Worm (Caenorhabditis elegans) whole organism, late embryonic: ENCODE measurements around the gene R02F2.7.

Experiments
- C08G9.2 ChIP-seq: sonication (generic microtip); optimal IDR thresholded peaks from 2 replicates; lab custom pipeline; 2016; ENCODE audit warnings: mild to moderate bottlenecking, missing genetic modification characterization, moderate library complexity, missing compliant biosample characterization
- C38D4.7 ChIP-seq: fragments of 200-800 bp; sonication (Bioruptor generic); optimal IDR thresholded peaks from 2 replicates; lab custom pipeline; 2018; ENCODE audit warnings: mild to moderate bottlenecking, missing genetic modification characterization, moderate library complexity, missing compliant biosample characterization
- K02D7.2 ChIP-seq: sonication (generic microtip); optimal IDR thresholded peaks from 2 replicates; lab custom pipeline; 2017; ENCODE audit warnings: mild to moderate bottlenecking, missing genetic modification characterization, missing compliant biosample characterization
- Y22D7AL.16 ChIP-seq: sonication (generic microtip); optimal IDR thresholded peaks from 2 replicates; lab custom pipeline; 2016; ENCODE audit warnings: missing genetic modification characterization, missing compliant biosample characterization
- ama-1 ChIP-seq: fragments of 150-350 bp; optimal IDR thresholded peaks from 2 replicates; lab custom pipeline; 2014
- ceh-22 ChIP-seq: sonication (generic microtip); optimal IDR thresholded peaks from 2 replicates; lab custom pipeline; 2017; ENCODE audit warnings: missing biosample characterization, missing genetic modification characterization
- ceh-31 ChIP-seq: sonication (generic microtip); optimal IDR thresholded peaks from 2 replicates; lab custom pipeline; 2016; ENCODE audit warnings: missing genetic modification characterization, missing compliant biosample characterization
- ceh-34 ChIP-seq: sonication (generic microtip); optimal IDR thresholded peaks from 2 replicates; lab custom pipeline; 2016; ENCODE audit warnings: mild to moderate bottlenecking, missing genetic modification characterization, missing compliant biosample characterization
- ceh-45 ChIP-seq: fragments of 200-800 bp; sonication (Bioruptor generic); IDR thresholded peaks from 2 replicates; pipeline ENCODE4 v1.3.6; 2022; ENCODE audit warnings: missing genetic modification reagents, missing genetic modification characterization, missing compliant biosample characterization
- ceh-48 ChIP-seq: sonication (generic microtip); optimal IDR thresholded peaks from 2 replicates; lab custom pipeline; 2016; ENCODE audit warnings: missing genetic modification characterization, inconsistent platforms, missing compliant biosample characterization
- ceh-9 ChIP-seq: sonication (generic microtip); optimal IDR thresholded peaks from 2 replicates; lab custom pipeline; 2016; ENCODE audit warnings: mild to moderate bottlenecking, missing genetic modification characterization, inconsistent platforms, missing compliant biosample characterization
- dmd-4 ChIP-seq: sonication (generic microtip); optimal IDR thresholded peaks from 2 replicates; lab custom pipeline; 2016; ENCODE audit warnings: borderline replicate concordance, missing genetic modification characterization, missing compliant biosample characterization
- dve-1 ChIP-seq: sonication (generic microtip); optimal IDR thresholded peaks from 2 replicates; lab custom pipeline; 2017; ENCODE audit warnings: antibody characterized with exemption, mild to moderate bottlenecking, missing genetic modification characterization, missing compliant biosample characterization
- elt-2 ChIP-seq: sonication (generic microtip); optimal IDR thresholded peaks from 2 replicates; lab custom pipeline; 2016; ENCODE audit warnings: missing genetic modification reagents, missing genetic modification characterization, missing compliant biosample characterization
- elt-4 ChIP-seq: sonication (generic microtip); optimal IDR thresholded peaks from 2 replicates; lab custom pipeline; 2016; ENCODE audit warnings: missing genetic modification characterization, missing compliant biosample characterization
- fax-1 ChIP-seq: sonication (generic microtip); optimal IDR thresholded peaks from 2 replicates; lab custom pipeline; 2016; ENCODE audit warnings: missing genotype, missing genetic modification characterization, missing compliant biosample characterization
- fkh-10 ChIP-seq: fragments of 150-350 bp; optimal IDR thresholded peaks from 2 replicates; lab custom pipeline; 2014; ENCODE audit warnings: missing biosample characterization, missing genetic modification reagents, missing genetic modification characterization
- gmeb-2 ChIP-seq: sonication (generic microtip); optimal IDR thresholded peaks from 2 replicates; lab custom pipeline; 2016; ENCODE audit warnings: missing genetic modification characterization, inconsistent platforms, missing compliant biosample characterization
- hlh-13 ChIP-seq: fragments of 200-800 bp; sonication (Bioruptor generic); optimal IDR thresholded peaks from 2 replicates; lab custom pipeline; 2018; ENCODE audit warnings: mild to moderate bottlenecking, missing genetic modification characterization, missing compliant biosample characterization
- hlh-15 ChIP-seq: sonication (generic microtip); optimal IDR thresholded peaks from 2 replicates; lab custom pipeline; 2016; ENCODE audit warnings: missing genetic modification characterization, missing compliant biosample characterization
- hlh-30 ChIP-seq: sonication (generic microtip); optimal IDR thresholded peaks from 2 replicates; lab custom pipeline; 2017; ENCODE audit warnings: antibody characterized with exemption, missing genetic modification characterization, missing compliant biosample characterization; ENCODE audit not compliant: insufficient read depth
- hlh-6 ChIP-seq: sonication (generic microtip); optimal IDR thresholded peaks from 2 replicates; lab custom pipeline; 2016; ENCODE audit warnings: missing genotype, missing genetic modification characterization, missing compliant biosample characterization
- hlh-8 ChIP-seq: sonication (generic microtip); optimal IDR thresholded peaks from 2 replicates; lab custom pipeline; 2016; ENCODE audit warnings: missing genotype, missing genetic modification characterization, missing compliant biosample characterization
- lim-6 ChIP-seq: sonication (generic microtip); optimal IDR thresholded peaks from 2 replicates; lab custom pipeline; 2016; ENCODE audit warnings: missing genetic modification characterization, missing compliant biosample characterization
- madf-2 ChIP-seq: sonication (generic microtip); optimal IDR thresholded peaks from 2 replicates; lab custom pipeline; 2017; ENCODE audit warnings: missing genetic modification characterization, missing compliant biosample characterization
- mec-3 ChIP-seq: sonication (generic microtip); optimal IDR thresholded peaks from 2 replicates; lab custom pipeline; 2016; ENCODE audit warnings: borderline replicate concordance, missing genetic modification characterization, missing compliant biosample characterization
- nfya-1 ChIP-seq: sonication (generic microtip); optimal IDR thresholded peaks from 2 replicates; lab custom pipeline; 2017; ENCODE audit warnings: missing genetic modification characterization, mild to moderate bottlenecking, missing compliant biosample characterization, antibody characterized with exemption, moderate library complexity
- odd-2 ChIP-seq: sonication (generic microtip); optimal IDR thresholded peaks from 2 replicates; lab custom pipeline; 2017; ENCODE audit warnings: antibody characterized with exemption, mild to moderate bottlenecking, missing genetic modification characterization, missing compliant biosample characterization
- pat-9 ChIP-seq: fragments of 200-800 bp; sonication (Bioruptor generic); optimal IDR thresholded peaks from 2 replicates; lab custom pipeline; 2018; ENCODE audit warnings: mild to moderate bottlenecking, missing genetic modification characterization, moderate library complexity, missing compliant biosample characterization
- pax-1 ChIP-seq: fragments of 150-350 bp; optimal IDR thresholded peaks from 2 replicates; lab custom pipeline; 2014; ENCODE audit warnings: missing biosample characterization, missing genetic modification characterization
- pha-2 ChIP-seq: sonication (generic microtip); optimal IDR thresholded peaks from 2 replicates; lab custom pipeline; 2017; ENCODE audit warnings: mild to moderate bottlenecking, missing genetic modification characterization, missing compliant biosample characterization
- pha-4 ChIP-seq: fragments of 150-350 bp; optimal IDR thresholded peaks from 2 replicates; lab custom pipeline; 2018; ENCODE audit warnings: missing biosample characterization, missing genetic modification reagents, missing genetic modification characterization
- pqm-1 ChIP-seq: sonication (generic microtip); optimal IDR thresholded peaks from 2 replicates; lab custom pipeline; 2016; ENCODE audit warnings: missing genetic modification characterization, missing compliant biosample characterization
- sdc-2 ChIP-seq: sonication (generic microtip); optimal IDR thresholded peaks from 2 replicates; lab custom pipeline; 2016; ENCODE audit warnings: missing genotype, missing genetic modification characterization, missing compliant biosample characterization
- sox-2 ChIP-seq: fragments of 200-800 bp; sonication (Bioruptor generic); IDR thresholded peaks from 2 replicates; pipeline ENCODE4 v1.3.6; 2022; ENCODE audit warnings: missing genetic modification reagents, missing genetic modification characterization, missing compliant biosample characterization
- sox-4 ChIP-seq: sonication (generic microtip); optimal IDR thresholded peaks from 2 replicates; lab custom pipeline; 2017; ENCODE audit warnings: mild to moderate bottlenecking, missing genetic modification characterization, inconsistent platforms, missing compliant biosample characterization
- unc-55 ChIP-seq: sonication (generic microtip); optimal IDR thresholded peaks from 2 replicates; lab custom pipeline; 2017; ENCODE audit warnings: missing biosample characterization, missing genetic modification reagents, missing genetic modification characterization
- zip-5 ChIP-seq: sonication (generic microtip); optimal IDR thresholded peaks from 2 replicates; lab custom pipeline; 2016; ENCODE audit warnings: missing genetic modification characterization, missing compliant biosample characterization
- ztf-16 ChIP-seq: sonication (generic microtip); optimal IDR thresholded peaks from 2 replicates; lab custom pipeline; 2017; ENCODE audit warnings: missing genetic modification characterization, missing compliant biosample characterization

The R02F2.7 gene

DNA sequence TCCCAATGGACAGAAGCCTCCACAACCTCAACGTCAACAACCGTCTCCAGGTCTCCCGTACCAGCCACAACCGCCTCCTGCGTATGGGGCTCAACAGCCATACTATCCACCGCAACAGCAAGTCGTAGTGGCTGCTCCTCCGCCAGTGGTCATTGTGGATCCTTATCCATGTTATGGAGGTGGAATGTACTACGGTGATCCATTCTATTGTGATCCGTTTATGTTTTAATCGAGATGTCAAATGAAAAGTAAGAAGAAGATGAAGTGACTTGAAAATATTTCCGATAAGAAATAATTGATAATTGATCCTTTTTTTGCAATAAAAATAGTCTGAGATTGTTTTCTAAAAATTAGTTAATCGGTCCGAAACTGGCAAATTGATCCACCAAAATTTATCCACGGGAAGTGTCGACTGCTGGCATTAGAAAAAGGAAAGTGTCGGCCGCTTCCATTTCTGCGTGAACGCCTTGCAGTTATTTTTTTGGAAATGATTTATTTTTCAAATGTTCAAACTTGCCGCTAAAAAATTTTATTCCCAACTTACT lies 4.7 kb downstream of the R02F2.7 start, which contains the start of the genes R02F2.6 and R02F2.5:
R02F2.6 (minus strand) TSS at position 101 of the 545 bp plus-strand sequence.
R02F2.5 (plus strand) TSS at position 495 of the 545 bp plus-strand sequence.
- TF ChIP-seq C38D4.7 (GFP tag; lab: Kevin White, UChicago) (no peak), pha-4 (tag; lab: Kevin White, UChicago) (no peak), sox-4 (tag; lab: Kevin White, UChicago) (no peak), hlh-30 (tag; lab: Kevin White, UChicago) (no peak), C08G9.2 (tag; lab: Kevin White, UChicago) (no peak), hlh-15 (no peak), lim-6 (tag; lab: Kevin White, UChicago) (no peak), ama-1 (no peak), ceh-31 (no peak), Y22D7AL.16 (tag; lab: Kevin White, UChicago) (no peak), ztf-16 (tag; lab: Kevin White, UChicago) (no peak), madf-2 (tag; lab: Kevin White, UChicago) (no peak), zip-5 (tag; lab: Kevin White, UChicago) (no peak), dmd-4 (tag; lab: Kevin White, UChicago) (no peak), hlh-13 (GFP tag; lab: Kevin White, UChicago) (no peak), unc-55 (GFP tag; lab: Kevin White, UChicago) (no peak), nfya-1 (tag; lab: Kevin White, UChicago) (no peak), K02D7.2 (tag; lab: Kevin White, UChicago) (no peak)

ce11 chrIII:5478011-5478410 lies 5.6 kb downstream of the R02F2.7 start, which contains the start of gene R02F2.10:
R02F2.10 (plus strand) TSS chrIII:5478311.
- no peak for TF ChIP-seq ceh-48
- no peak for TF ChIP-seq C38D4.7 (GFP tag; lab: Kevin White, UChicago)
- TF ChIP-seq ceh-9, result no peak
- TF ChIP-seq dve-1, result no peak
- TF ChIP-seq gmeb-2, result no peak
- TF ChIP-seq K02D7.2 (tag; lab: Kevin White, UChicago), result no peak
- TF ChIP-seq madf-2 (tag; lab: Kevin White, UChicago), result no peak
- TF ChIP-seq ceh-34 (tag; lab: Kevin White, UChicago), result no peak
- TF ChIP-seq sox-2 (GFP tag; lab: Robert Waterston, UW), result no peak
- TF ChIP-seq pqm-1, result no peak
- no peak for TF ChIP-seq hlh-8 (tag; lab: Kevin White, UChicago)
- no peak for TF ChIP-seq ceh-22 (tag; lab: Kevin White, UChicago)
- no peak for TF ChIP-seq ceh-31
- no peak for TF ChIP-seq zip-5 (tag; lab: Kevin White, UChicago)
- TF ChIP-seq nfya-1 (tag; lab: Kevin White, UChicago), result no peak

DNA sequence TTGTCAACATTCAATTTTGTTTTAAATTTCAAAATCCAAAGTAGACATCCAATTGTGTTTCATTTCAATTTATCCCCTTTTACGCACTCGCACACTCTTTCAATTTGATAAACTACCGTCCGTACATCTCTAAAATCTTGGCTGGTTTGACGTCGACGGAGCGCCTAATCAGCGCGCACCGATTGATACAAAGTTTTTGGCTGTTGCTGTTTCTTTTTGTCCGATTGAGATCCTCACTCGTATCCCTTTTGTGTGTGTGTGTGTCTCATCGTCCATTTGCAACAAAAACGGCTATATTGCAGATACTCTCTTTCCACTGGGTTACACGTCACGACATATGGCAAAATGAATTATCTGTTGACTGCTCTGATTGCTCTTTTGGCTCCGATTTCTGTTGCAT lies 9.4 kb downstream of the R02F2.7 start, which contains the start of gene lon-1:
lon-1 (plus strand) TSS at position 301 of the 400 bp plus-strand sequence.
- TF ChIP-seq elt-2 (no peak), ceh-45 (GFP tag; lab: Robert Waterston, UW) (no peak), hlh-13 (GFP tag; lab: Kevin White, UChicago) (no peak), nfya-1 (tag; lab: Kevin White, UChicago) (no peak), elt-4 (tag; lab: Kevin White, UChicago) (no peak), dmd-4 (tag; lab: Kevin White, UChicago) (no peak), pat-9 (no peak), pax-1 (tag; lab: Kevin White, UChicago) (no peak)

DNA sequence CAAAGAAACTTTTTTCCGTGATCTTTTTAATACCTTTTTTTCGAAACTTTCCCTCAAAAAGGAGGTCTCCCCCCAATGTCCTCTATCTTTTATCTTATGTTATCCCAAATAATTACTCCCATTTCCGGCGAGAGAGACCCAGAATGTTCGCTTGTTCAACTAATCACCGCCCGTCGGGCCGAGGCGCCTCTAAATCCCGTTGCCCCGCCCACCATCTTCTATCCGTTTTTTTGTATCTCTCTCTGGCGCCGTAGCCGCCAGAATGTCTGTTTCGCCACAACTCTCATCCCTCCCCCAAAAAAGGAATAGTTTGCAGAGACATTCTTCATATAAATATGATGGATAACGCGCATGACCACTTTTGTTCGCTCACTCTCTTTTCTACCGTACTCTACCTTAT lies 10.9 kb downstream of the R02F2.7 start:
- TF ChIP-seq sox-2 (GFP tag; lab: Robert Waterston, UW), result no peak
- no peak for TF ChIP-seq sdc-2
- no peak for TF ChIP-seq pha-2 (tag; lab: Kevin White, UChicago)
- TF ChIP-seq hlh-13 (GFP tag; lab: Kevin White, UChicago), result no peak
- no peak for TF ChIP-seq fkh-10 (GFP tag; lab: Kevin White, UChicago)
- no peak for TF ChIP-seq elt-2
- no peak for TF ChIP-seq odd-2 (tag; lab: Kevin White, UChicago)
- TF ChIP-seq mec-3 (tag; lab: Kevin White, UChicago), result no peak
- no peak for TF ChIP-seq ceh-22 (tag; lab: Kevin White, UChicago)
- TF ChIP-seq C38D4.7 (GFP tag; lab: Kevin White, UChicago), result no peak
- no peak for TF ChIP-seq ceh-9
- no peak for TF ChIP-seq hlh-6 (tag; lab: Kevin White, UChicago)
- no peak for TF ChIP-seq fax-1
